Worm (Caenorhabditis elegans) whole organism, L3 larva: ENCODE results near the gene Y39A3B.7.

Experiments used
- R02D3.7 ChIP-seq: fragments of 150-350 bp; optimal IDR thresholded peaks from 2 replicates; lab custom pipeline; 2014; ENCODE audit warnings: missing biosample characterization, missing genetic modification characterization
- ZK546.5 ChIP-seq: sonication (generic microtip); optimal IDR thresholded peaks from 2 replicates; lab custom pipeline; 2017; ENCODE audit warnings: missing biosample characterization, missing genetic modification characterization
- aly-2 ChIP-seq: fragments of 150-350 bp; optimal IDR thresholded peaks from 2 replicates; lab custom pipeline; 2014; ENCODE audit warnings: missing biosample characterization, missing genetic modification characterization
- ama-1 ChIP-seq: fragments of 150-350 bp; optimal IDR thresholded peaks from 2 replicates; lab custom pipeline; 2018
- ceh-16 ChIP-seq: sonication (generic microtip); optimal IDR thresholded peaks from 2 replicates; lab custom pipeline; 2017; ENCODE audit warnings: missing biosample characterization, missing genetic modification characterization
- ceh-28 ChIP-seq: fragments of 150-350 bp; optimal IDR thresholded peaks from 2 replicates; lab custom pipeline; 2014; ENCODE audit warnings: missing biosample characterization, missing genetic modification reagents, missing genetic modification characterization
- ceh-82 ChIP-seq: fragments of 150-350 bp; optimal IDR thresholded peaks from 2 replicates; lab custom pipeline; 2014; ENCODE audit warnings: missing biosample characterization, missing genetic modification characterization
- ceh-9 ChIP-seq: sonication (generic microtip); optimal IDR thresholded peaks from 2 replicates; lab custom pipeline; 2018; ENCODE audit warnings: missing biosample characterization, missing genetic modification characterization
- daf-12 ChIP-seq: fragments of 150-350 bp; optimal IDR thresholded peaks from 2 replicates; lab custom pipeline; 2014; ENCODE audit warnings: missing biosample characterization, missing genetic modification reagents, missing genetic modification characterization
- egl-27 ChIP-seq: sonication (generic microtip); optimal IDR thresholded peaks from 4 replicates; lab custom pipeline; 2017; ENCODE audit warnings: missing biosample characterization, missing genetic modification reagents, missing genetic modification characterization
- egl-5 ChIP-seq: fragments of 150-350 bp; optimal IDR thresholded peaks from 2 replicates; lab custom pipeline; 2017; ENCODE audit warnings: missing biosample characterization, missing genetic modification reagents, missing genetic modification characterization, inconsistent platforms
- elt-1 ChIP-seq: fragments of 150-350 bp; optimal IDR thresholded peaks from 2 replicates; lab custom pipeline; 2014; ENCODE audit warnings: missing biosample characterization, missing genetic modification characterization
- elt-2 ChIP-seq: sonication (generic microtip); optimal IDR thresholded peaks from 2 replicates; lab custom pipeline; 2016; ENCODE audit warnings: missing genetic modification reagents, mild to moderate bottlenecking, missing genetic modification characterization, missing compliant biosample characterization
- elt-3 ChIP-seq, 3 experiments: fragments of 150-350 bp in 1 of 3; sonication (generic microtip) in 2 of 3; optimal IDR thresholded peaks; 2 replicates in 2 of 3; 4 replicates in 1 of 3; lab custom pipeline; 2014 to 2017; ENCODE audit warnings: missing biosample characterization in 3 of 3, missing genetic modification characterization in 3 of 3
- eor-1 ChIP-seq, 2 experiments: fragments of 150-350 bp; optimal IDR thresholded peaks; 2 replicates each; lab custom pipeline; 2014 to 2018; ENCODE audit warnings: missing biosample characterization in 2 of 2, missing genetic modification characterization in 2 of 2
- fkh-10 ChIP-seq: sonication (generic microtip); optimal IDR thresholded peaks from 2 replicates; lab custom pipeline; 2017; ENCODE audit warnings: missing biosample characterization, missing genetic modification reagents, missing genetic modification characterization
- fkh-2 ChIP-seq: fragments of 150-350 bp; optimal IDR thresholded peaks from 2 replicates; lab custom pipeline; 2014; ENCODE audit warnings: missing biosample characterization, missing genetic modification reagents, missing genetic modification characterization
- fos-1 ChIP-seq: fragments of 150-350 bp; optimal IDR thresholded peaks from 2 replicates; lab custom pipeline; 2014; ENCODE audit warnings: missing biosample characterization, missing genetic modification characterization
- hmg-11 ChIP-seq: sonication (generic microtip); optimal IDR thresholded peaks from 2 replicates; lab custom pipeline; 2016; ENCODE audit warnings: missing genetic modification characterization, missing compliant biosample characterization
- jun-1 ChIP-seq: fragments of 150-350 bp; optimal IDR thresholded peaks from 2 replicates; lab custom pipeline; 2014; ENCODE audit warnings: missing biosample characterization, missing genetic modification reagents, missing genetic modification characterization
- lin-15B ChIP-seq: fragments of 150-350 bp; optimal IDR thresholded peaks from 2 replicates; lab custom pipeline; 2014; ENCODE audit warnings: missing biosample characterization, missing genetic modification characterization
- lin-39 ChIP-seq: fragments of 150-350 bp; optimal IDR thresholded peaks from 2 replicates; lab custom pipeline; 2018; ENCODE audit warnings: missing biosample characterization, missing genetic modification reagents, missing genetic modification characterization
- lsy-12 ChIP-seq: sonication (generic microtip); optimal IDR thresholded peaks from 2 replicates; lab custom pipeline; 2016; ENCODE audit warnings: mild to moderate bottlenecking, missing genetic modification characterization, missing compliant biosample characterization
- mdl-1 ChIP-seq: fragments of 150-350 bp; optimal IDR thresholded peaks from 2 replicates; lab custom pipeline; 2014; ENCODE audit warnings: missing biosample characterization, missing genetic modification characterization
- mml-1 ChIP-seq: fragments of 150-350 bp; sonication (generic microtip); optimal IDR thresholded peaks from 3 replicates; lab custom pipeline; 2014; ENCODE audit warnings: missing biosample characterization, missing genetic modification characterization
- nfya-1 ChIP-seq: sonication (generic microtip); optimal IDR thresholded peaks from 2 replicates; lab custom pipeline; 2017; ENCODE audit warnings: missing genetic modification characterization, mild to moderate bottlenecking, missing compliant biosample characterization, antibody characterized with exemption, moderate library complexity; ENCODE audit not compliant: insufficient read depth
- nhr-11 ChIP-seq: fragments of 150-350 bp; optimal IDR thresholded peaks from 2 replicates; lab custom pipeline; 2014; ENCODE audit warnings: missing biosample characterization, missing genetic modification characterization
- nhr-12 ChIP-seq: fragments of 150-350 bp; optimal IDR thresholded peaks from 2 replicates; lab custom pipeline; 2014; ENCODE audit warnings: missing biosample characterization, missing genetic modification characterization
- nhr-23 ChIP-seq: fragments of 150-350 bp; optimal IDR thresholded peaks from 2 replicates; lab custom pipeline; 2014; ENCODE audit warnings: missing biosample characterization, missing genetic modification reagents, missing genetic modification characterization
- nhr-237 ChIP-seq: fragments of 150-350 bp; optimal IDR thresholded peaks from 2 replicates; lab custom pipeline; 2014; ENCODE audit warnings: missing biosample characterization, missing genetic modification characterization
- nhr-25 ChIP-seq: sonication (generic microtip); optimal IDR thresholded peaks from 2 replicates; lab custom pipeline; 2017; ENCODE audit warnings: missing biosample characterization, missing genetic modification characterization
- nhr-28 ChIP-seq: fragments of 150-350 bp; optimal IDR thresholded peaks from 2 replicates; lab custom pipeline; 2014; ENCODE audit warnings: missing biosample characterization, missing genetic modification characterization
- nhr-43 ChIP-seq: sonication (generic microtip); optimal IDR thresholded peaks from 2 replicates; lab custom pipeline; 2016; ENCODE audit warnings: mild to moderate bottlenecking, missing genetic modification characterization, missing compliant biosample characterization; ENCODE audit not compliant: poor library complexity, severe bottlenecking
- nhr-67 ChIP-seq: fragments of 150-350 bp; optimal IDR thresholded peaks from 2 replicates; lab custom pipeline; 2014; ENCODE audit warnings: missing biosample characterization, missing genetic modification characterization
- nhr-76 ChIP-seq: fragments of 150-350 bp; sonication (generic microtip); optimal IDR thresholded peaks from 5 replicates; lab custom pipeline; 2014; ENCODE audit warnings: missing biosample characterization, missing genetic modification characterization
- nhr-77 ChIP-seq: fragments of 150-350 bp; optimal IDR thresholded peaks from 2 replicates; lab custom pipeline; 2014; ENCODE audit warnings: missing biosample characterization, missing genetic modification characterization
- pha-4 ChIP-seq: fragments of 150-350 bp; optimal IDR thresholded peaks from 2 replicates; lab custom pipeline; 2014; ENCODE audit warnings: missing biosample characterization, missing genetic modification reagents, missing genetic modification characterization
- pqm-1 ChIP-seq: fragments of 150-350 bp; optimal IDR thresholded peaks from 2 replicates; lab custom pipeline; 2017; ENCODE audit warnings: missing biosample characterization, missing genetic modification characterization, inconsistent platforms
- sea-2 ChIP-seq: fragments of 150-350 bp; sonication (generic microtip); optimal IDR thresholded peaks from 4 replicates; lab custom pipeline; 2014; ENCODE audit warnings: missing biosample characterization, missing genetic modification reagents, missing genetic modification characterization
- skn-1 ChIP-seq: fragments of 150-350 bp; optimal IDR thresholded peaks from 2 replicates; lab custom pipeline; 2014; ENCODE audit warnings: missing biosample characterization, missing genetic modification characterization
- snpc-4 ChIP-seq: fragments of 150-350 bp; optimal IDR thresholded peaks from 2 replicates; lab custom pipeline; 2014; ENCODE audit warnings: missing biosample characterization, missing genetic modification characterization
- tbx-2 ChIP-seq: sonication (generic microtip); optimal IDR thresholded peaks from 2 replicates; lab custom pipeline; 2016; ENCODE audit warnings: mild to moderate bottlenecking, missing genetic modification characterization, missing compliant biosample characterization
- unc-39 ChIP-seq: sonication (generic microtip); optimal IDR thresholded peaks from 4 replicates; lab custom pipeline; 2017; ENCODE audit warnings: missing biosample characterization, missing genetic modification characterization
- unc-62 ChIP-seq: fragments of 150-350 bp; sonication (generic microtip); optimal IDR thresholded peaks from 4 replicates; lab custom pipeline; 2014; ENCODE audit warnings: missing biosample characterization, missing genetic modification reagents, missing genetic modification characterization
- zag-1 ChIP-seq: fragments of 150-350 bp; optimal IDR thresholded peaks from 2 replicates; lab custom pipeline; 2014; ENCODE audit warnings: missing biosample characterization, missing genetic modification characterization
- ztf-11 ChIP-seq: fragments of 150-350 bp; optimal IDR thresholded peaks from 2 replicates; lab custom pipeline; 2014; ENCODE audit warnings: missing biosample characterization, missing genetic modification characterization
- ztf-4 ChIP-seq: fragments of 150-350 bp; optimal IDR thresholded peaks from 2 replicates; lab custom pipeline; 2014; ENCODE audit warnings: missing biosample characterization, missing genetic modification characterization

The Y39A3B.7 gene

DNA sequence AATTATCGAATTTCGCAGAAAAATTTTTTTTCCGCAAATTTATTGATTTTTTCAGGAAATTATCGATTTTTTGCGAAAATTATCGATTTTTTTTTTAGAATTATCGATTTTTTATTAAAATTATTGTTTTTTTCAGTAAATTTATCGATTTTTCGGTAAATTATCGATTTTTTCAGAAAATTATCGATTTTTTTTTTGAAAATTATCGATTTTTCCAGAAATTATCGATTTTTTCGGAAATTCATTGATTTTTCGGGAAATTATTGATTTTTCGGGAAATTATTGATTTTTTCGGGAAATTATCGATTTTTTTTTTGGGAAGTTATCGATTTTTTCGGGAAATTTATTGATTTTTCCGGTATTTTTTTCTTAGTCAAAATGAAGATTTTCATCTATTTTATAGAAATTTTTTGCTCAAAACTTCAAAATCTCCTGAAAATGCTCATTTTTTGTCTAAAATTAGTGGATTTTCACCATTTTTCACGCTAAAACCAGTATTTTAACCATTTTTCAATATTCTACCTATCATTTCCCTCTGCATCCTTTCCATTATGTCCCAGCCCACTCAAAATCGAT is 29.2 kb downstream of the Y39A3B.7 start:
- TF ChIP-seq fkh-2 (tag; lab: Kevin White, UChicago) (no peak), ceh-28 (peak; percentile 99), nhr-28 (tag; lab: Kevin White, UChicago) (no peak), nhr-237 (tag; lab: Kevin White, UChicago) (no peak), nhr-43 (tag; lab: Kevin White, UChicago) (no peak), sea-2 (GFP tag; lab: Kevin White, UChicago) (no peak), elt-1 (tag; lab: Kevin White, UChicago) (no peak)

DNA sequence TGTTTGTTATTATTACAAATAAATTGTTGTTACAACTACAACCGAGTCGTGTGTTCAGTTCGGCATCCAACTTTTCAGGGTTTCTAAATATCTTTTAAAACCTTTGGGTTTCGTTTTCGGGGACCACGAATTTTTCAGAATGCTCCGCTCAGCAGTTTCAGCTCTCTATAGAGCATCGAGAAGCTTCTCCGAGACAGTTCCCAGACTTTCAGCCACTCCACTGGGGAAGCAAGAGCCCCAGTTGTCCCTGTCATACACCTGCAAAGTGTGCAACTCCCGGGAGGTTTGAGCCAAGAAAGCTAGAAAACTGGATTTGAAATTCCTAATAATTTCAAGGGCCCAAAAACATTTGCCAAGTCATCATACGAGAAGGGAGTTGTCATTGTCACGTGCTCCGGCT is 33.4 kb downstream of the Y39A3B.7 start, which contains the start of gene F53A3.7:
F53A3.7 (plus strand) TSS at position 139 of the 400 bp plus-strand sequence.
- TF ChIP-seq pqm-1 (tag; lab: Kevin White, UChicago) (no peak), fkh-10 (GFP tag; lab: Kevin White, UChicago) (no peak), ama-1 (peak; percentile 23), elt-2 (tag; lab: Kevin White, UChicago) (peak; percentile 7), ceh-28 (no peak)

DNA sequence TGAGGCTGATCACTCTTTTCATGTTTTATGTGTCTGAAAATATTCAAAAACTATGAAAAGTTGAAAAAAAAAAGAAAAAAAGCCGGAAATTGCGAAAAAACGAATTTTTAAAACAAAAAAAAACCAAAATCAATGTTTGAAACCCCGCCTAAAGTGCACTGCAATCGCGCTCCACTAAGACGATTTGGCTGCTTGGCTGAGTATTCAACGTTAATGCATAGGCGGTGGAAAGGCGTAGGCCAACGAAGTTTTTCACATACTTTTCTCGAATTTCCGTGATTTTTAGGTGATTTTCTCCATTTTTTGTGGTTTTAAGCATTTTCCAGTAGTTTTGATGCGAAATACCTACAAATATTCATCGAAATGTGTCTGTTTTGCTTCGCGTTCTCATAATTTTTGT is 34.5 kb downstream of the Y39A3B.7 start, which contains the start of the genes polh-1 and rps-22:
polh-1 (minus strand) TSS at position 34 of the 400 bp plus-strand sequence.
rps-22 (plus strand) TSS at position 300 of the 400 bp plus-strand sequence.
- TF ChIP-seq elt-1 (tag; lab: Kevin White, UChicago): no peak
- TF ChIP-seq lin-39 (tag; lab: Kevin White, UChicago): peak; percentile 92
- TF ChIP-seq mdl-1 (tag; lab: Kevin White, UChicago): no peak
- TF ChIP-seq elt-2 (tag; lab: Kevin White, UChicago): peak; percentile 59
- TF ChIP-seq aly-2 (tag; lab: Kevin White, UChicago): peak; percentile 46
- TF ChIP-seq nhr-76 (tag; lab: Kevin White, UChicago): peak; percentile 44
- no peak for TF ChIP-seq ztf-4 (tag; lab: Kevin White, UChicago)
- TF ChIP-seq ztf-11 (tag; lab: Kevin White, UChicago): no peak
- peak; percentile 96 for TF ChIP-seq nhr-23 (tag; lab: Kevin White, UChicago)
- TF ChIP-seq egl-27 (tag; lab: Kevin White, UChicago): peak; percentile 36
- no peak for TF ChIP-seq nhr-67 (tag; lab: Kevin White, UChicago)
- no peak for TF ChIP-seq ceh-16 (tag; lab: Kevin White, UChicago)
- no peak for TF ChIP-seq ceh-9 (tag; lab: Kevin White, UChicago)
- TF ChIP-seq nhr-77 (tag; lab: Kevin White, UChicago): peak; percentile 25
- no peak for TF ChIP-seq daf-12 (tag; lab: Kevin White, UChicago)
- TF ChIP-seq ama-1: peak; percentile 76
- peak; percentile 13 for TF ChIP-seq tbx-2 (tag; lab: Kevin White, UChicago)
- TF ChIP-seq snpc-4 (tag; lab: Kevin White, UChicago): peak; percentile 85
- TF ChIP-seq lsy-12: peak; percentile 75
- TF ChIP-seq nhr-237 (tag; lab: Kevin White, UChicago): no peak
- peak; percentile 96 for TF ChIP-seq nfya-1 (tag; lab: Kevin White, UChicago)
- no peak for TF ChIP-seq fkh-2 (tag; lab: Kevin White, UChicago)
- peak; percentile 70 for TF ChIP-seq hmg-11 (tag; lab: Kevin White, UChicago)
- TF ChIP-seq sea-2 (GFP tag; lab: Kevin White, UChicago): no peak
- TF ChIP-seq ceh-82 (tag; lab: Kevin White, UChicago): peak; percentile 56
- no peak for TF ChIP-seq eor-1 (tag; optimal IDR thresholded peaks at IDR 0.05; lab: Kevin White, UChicago)
- TF ChIP-seq nhr-28 (tag; lab: Kevin White, UChicago): no peak
- no peak for TF ChIP-seq nhr-12
- peak; percentile 28 for TF ChIP-seq jun-1
- TF ChIP-seq pqm-1 (tag; lab: Kevin White, UChicago): peak; percentile 75
- peak; percentile 95 for TF ChIP-seq nhr-25 (tag; lab: Kevin White, UChicago)
- TF ChIP-seq elt-3 (tag; optimal IDR thresholded peaks at IDR 0.05; lab: Kevin White, UChicago): peak in 1 of 3 experiments; percentile 73
- TF ChIP-seq mml-1 (tag; lab: Kevin White, UChicago): no peak
- peak; percentile 53 for TF ChIP-seq unc-62 (GFP tag; lab: Kevin White, UChicago)
- TF ChIP-seq ceh-28: peak; percentile 63
- TF ChIP-seq egl-5 (tag; lab: Kevin White, UChicago): peak; percentile 66
- TF ChIP-seq skn-1 (tag; lab: Kevin White, UChicago): peak; percentile 87
- no peak for TF ChIP-seq unc-39 (tag; lab: Kevin White, UChicago)
- no peak for TF ChIP-seq zag-1 (tag; lab: Kevin White, UChicago)
- peak; percentile 79 for TF ChIP-seq R02D3.7
- peak; percentile 80 for TF ChIP-seq nhr-43 (tag; lab: Kevin White, UChicago)
- peak; percentile 99 for TF ChIP-seq pha-4 (tag; lab: Kevin White, UChicago)
- TF ChIP-seq lin-15B (tag; lab: Kevin White, UChicago): peak; percentile 98
- TF ChIP-seq ZK546.5 (tag; lab: Kevin White, UChicago): no peak
- peak; percentile 71 for TF ChIP-seq fkh-10 (GFP tag; lab: Kevin White, UChicago)
- TF ChIP-seq fos-1: no peak
- TF ChIP-seq nhr-11: peak; percentile 34
